Worm (Caenorhabditis elegans): ENCODE data around the gene vab-3.

The vab-3 gene

ce11 chrX:10507971-10508370 lies 8.3 kb downstream of the vab-3 start:
- TF ChIP-seq cebp-1 (GFP tag; IDR thresholded peaks at IDR 0.05), result no peak
- no peak for TF ChIP-seq cebp-1 (tag; optimal IDR thresholded peaks at IDR 0.05)
- no peak for TF ChIP-seq xnd-1 (tag; optimal IDR thresholded peaks at IDR 0.05)
- TF ChIP-seq madf-8 (GFP tag; conservative IDR thresholded peaks at IDR 0.05), result no peak
- no peak for TF ChIP-seq T26A5.8 (tag; optimal IDR thresholded peaks at IDR 0.05)
- TF ChIP-seq F10E7.11 (tag; optimal IDR thresholded peaks at IDR 0.05), result no peak
- TF ChIP-seq zfh-2 (GFP tag; conservative IDR thresholded peaks at IDR 0.05), result no peak
- no peak for TF ChIP-seq ccch-3 (GFP tag; optimal IDR thresholded peaks at IDR 0.05)
- no peak for TF ChIP-seq K11D2.4 (GFP tag; IDR thresholded peaks at IDR 0.05)
- no peak for TF ChIP-seq rpc-1 (optimal IDR thresholded peaks at IDR 0.05)
- no peak for TF ChIP-seq rpc-1 (tag; optimal IDR thresholded peaks at IDR 0.05)
- no peak for TF ChIP-seq F37B4.10 (GFP tag; IDR thresholded peaks at IDR 0.05)
- TF ChIP-seq ZK185.1 (tag; optimal IDR thresholded peaks at IDR 0.05; ENCODE audit: poor library complexity, severe bottlenecking), result no peak
- TF ChIP-seq aptf-2 (GFP tag; conservative IDR thresholded peaks at IDR 0.05), result no peak
- no peak for TF ChIP-seq mxl-1 (tag; optimal IDR thresholded peaks at IDR 0.05)
- TF ChIP-seq let-607 (tag; optimal IDR thresholded peaks at IDR 0.05), result no peak
- no peak for TF ChIP-seq efl-1 (GFP tag; optimal IDR thresholded peaks at IDR 0.05)
- TF ChIP-seq hlh-12 (tag; optimal IDR thresholded peaks at IDR 0.05), result no peak

- TF ChIP-seq ekl-4 (GFP tag; IDR thresholded peaks at IDR 0.05), result no peak
- no peak for TF ChIP-seq nhr-179 (tag; optimal IDR thresholded peaks at IDR 0.05)
- no peak for TF ChIP-seq Y67H2A.10 (GFP tag; conservative IDR thresholded peaks at IDR 0.05)
- no peak for TF ChIP-seq F10E7.11 (tag; optimal IDR thresholded peaks at IDR 0.05)
- TF ChIP-seq ztf-28 (GFP tag; IDR thresholded peaks at IDR 0.05), result no peak
- TF ChIP-seq let-526 (GFP tag; IDR thresholded peaks at IDR 0.05), result no peak
- no peak for TF ChIP-seq sptf-2 (GFP tag; optimal IDR thresholded peaks at IDR 0.05)
- TF ChIP-seq K12H6.12 (tag; optimal IDR thresholded peaks at IDR 0.05), result no peak
- TF ChIP-seq ztf-25 (GFP tag; IDR thresholded peaks at IDR 0.05), result no peak
- TF ChIP-seq rpc-1 (optimal IDR thresholded peaks at IDR 0.05), result no peak
- TF ChIP-seq rpc-1 (tag; optimal IDR thresholded peaks at IDR 0.05), result no peak
- TF ChIP-seq hlh-12 (tag; optimal IDR thresholded peaks at IDR 0.05), result no peak
- no peak for TF ChIP-seq hlh-26 (GFP tag; conservative IDR thresholded peaks at IDR 0.05)
- TF ChIP-seq F55B11.4 (tag; optimal IDR thresholded peaks at IDR 0.05; ENCODE audit: borderline replicate concordance, insufficient read depth), result no peak
- TF ChIP-seq nhr-80 (tag; optimal IDR thresholded peaks at IDR 0.05), result no peak
- no peak for TF ChIP-seq bed-2 (GFP tag; IDR thresholded peaks at IDR 0.05)
- TF ChIP-seq nfyb-1 (GFP tag; IDR thresholded peaks at IDR 0.05), result no peak
Measured at ce11 chrX:10514056-10514455, 14.4 kb downstream of the vab-3 start.

ce11 chrX:10514834-10515233 lies 15.1 kb downstream of the vab-3 start:
- no peak for TF ChIP-seq nhr-27 (tag; optimal IDR thresholded peaks at IDR 0.05)
- no peak for TF ChIP-seq akir-1 (GFP tag; optimal IDR thresholded peaks at IDR 0.05)
- no peak for TF ChIP-seq ztf-25 (GFP tag; IDR thresholded peaks at IDR 0.05)
- TF ChIP-seq nhr-90 (tag; optimal IDR thresholded peaks at IDR 0.05), result no peak
- TF ChIP-seq lin-54 (GFP tag; optimal IDR thresholded peaks at IDR 0.05), result no peak
- TF ChIP-seq rpc-1 (optimal IDR thresholded peaks at IDR 0.05), result no peak
- no peak for TF ChIP-seq rpc-1 (tag; optimal IDR thresholded peaks at IDR 0.05)
- no peak for TF ChIP-seq lag-1 (GFP tag; IDR thresholded peaks at IDR 0.05)
- no peak for TF ChIP-seq T07F8.4 (tag; optimal IDR thresholded peaks at IDR 0.05)
- no peak for TF ChIP-seq madf-3 (GFP tag; IDR thresholded peaks at IDR 0.05)
- TF ChIP-seq F39B2.1 (GFP tag; IDR thresholded peaks at IDR 0.05), result no peak
- TF ChIP-seq snpc-1.1 (tag; optimal IDR thresholded peaks at IDR 0.05; ENCODE audit: insufficient read depth), result no peak
- no peak for TF ChIP-seq madf-8 (GFP tag; conservative IDR thresholded peaks at IDR 0.05)
- TF ChIP-seq ets-4 (GFP tag; optimal IDR thresholded peaks at IDR 0.05), result no peak
- TF ChIP-seq F57A8.1 (GFP tag; optimal IDR thresholded peaks at IDR 0.05), result no peak
- no peak for TF ChIP-seq sea-2 (GFP tag; IDR thresholded peaks at IDR 0.05)
- no peak for TF ChIP-seq mes-4 (tag; optimal IDR thresholded peaks at IDR 0.05)

Measured in whole organism, young adult.